Worm (Caenorhabditis elegans) whole organism, L1 larva: ENCODE results near the gene ttr-48.

ENCODE experiments used
- aha-1 ChIP-seq: fragments of 150-350 bp; optimal IDR thresholded peaks from 2 replicates; lab custom pipeline; 2014; ENCODE audit warnings: missing biosample characterization, missing genetic modification characterization
- ceh-88 ChIP-seq: fragments of 200-800 bp; sonication (Bioruptor generic); IDR thresholded peaks from 2 replicates; pipeline ENCODE4 v1.3.6; 2022; ENCODE audit warnings: missing genetic modification characterization, missing compliant biosample characterization
- ces-1 ChIP-seq: fragments of 150-350 bp; optimal IDR thresholded peaks from 2 replicates; lab custom pipeline; 2014; ENCODE audit warnings: missing biosample characterization, missing genetic modification reagents, missing genetic modification characterization
- hpl-2 ChIP-seq: fragments of 150-350 bp; optimal IDR thresholded peaks from 2 replicates; lab custom pipeline; 2014; ENCODE audit warnings: missing biosample characterization, missing genetic modification reagents, missing genetic modification characterization
- lin-13 ChIP-seq: fragments of 150-350 bp; optimal IDR thresholded peaks from 2 replicates; lab custom pipeline; 2014; ENCODE audit warnings: missing biosample characterization, missing genetic modification reagents, missing genetic modification characterization
- nhr-28 ChIP-seq: fragments of 150-350 bp; optimal IDR thresholded peaks from 2 replicates; lab custom pipeline; 2014; ENCODE audit warnings: missing biosample characterization, missing genetic modification characterization
- skn-1 ChIP-seq: fragments of 150-350 bp; optimal IDR thresholded peaks from 2 replicates; lab custom pipeline; 2014; ENCODE audit warnings: missing biosample characterization, missing genetic modification characterization
- snpc-4 ChIP-seq: fragments of 150-350 bp; optimal IDR thresholded peaks from 2 replicates; lab custom pipeline; 2014; ENCODE audit warnings: missing biosample characterization, missing genetic modification characterization

ce11 chrX:3855717-3856116 is 13.5 kb upstream of the ttr-48 start:
- TF ChIP-seq skn-1 (tag; lab: Kevin White, UChicago) (no peak), snpc-4 (tag; lab: Kevin White, UChicago) (no peak), lin-13 (GFP tag; lab: Kevin White, UChicago) (no peak), ces-1 (GFP tag; lab: Kevin White, UChicago) (no peak), aha-1 (tag; lab: Kevin White, UChicago) (no peak), hpl-2 (GFP tag; lab: Kevin White, UChicago) (no peak), nhr-28 (no peak), ceh-88 (no peak)
